Fruit fly (Drosophila melanogaster): ENCODE data around the gene AhcyL2.

Gene AhcyL2

DNA sequence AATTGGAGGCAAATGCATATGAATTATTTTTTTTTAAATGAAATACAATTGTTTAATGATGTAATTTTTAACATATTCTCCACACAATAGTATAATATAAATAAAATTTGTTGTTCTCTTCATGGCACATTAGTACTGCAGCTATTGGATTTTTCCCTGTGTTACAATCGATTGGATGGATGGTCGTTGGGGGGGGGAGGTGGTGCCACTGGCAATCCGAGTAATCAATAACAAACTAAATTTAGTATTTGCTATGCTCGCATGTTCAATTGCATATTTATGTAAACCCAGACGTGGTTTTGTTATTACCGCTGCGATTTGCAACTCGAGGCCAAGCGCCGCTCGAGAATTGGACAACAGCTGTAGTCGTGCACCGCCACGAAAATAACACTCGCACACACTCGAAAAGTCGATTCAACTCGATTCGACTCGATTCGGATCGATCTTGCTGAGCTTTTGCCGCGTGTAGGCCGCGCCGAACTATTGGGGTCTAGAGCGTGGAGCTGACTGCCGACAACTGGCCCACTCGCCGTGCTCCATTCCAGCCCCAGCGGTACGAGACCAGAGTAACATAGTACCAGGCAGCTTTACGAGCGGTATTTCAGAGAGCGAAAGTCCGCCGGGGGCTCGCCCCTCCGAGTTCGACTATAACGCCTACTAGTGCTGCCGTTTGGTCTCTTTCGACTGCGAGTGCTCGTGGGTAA lies 5.4 kb upstream of the AhcyL2 start, which contains the start of gene CG18622 (continued):
- peak; percentile 62 for TF ChIP-seq crol (GFP tag; IDR thresholded peaks at IDR 0.05)
- no peak for TF ChIP-seq unpg (GFP tag; optimal IDR thresholded peaks at IDR 0.05)
- TF ChIP-seq vvl (GFP tag; IDR thresholded peaks at IDR 0.05), result no peak
- TF ChIP-seq Blimp-1 (GFP tag; optimal IDR thresholded peaks at IDR 0.05), result peak; percentile 74
- TF ChIP-seq scrt (GFP tag; optimal IDR thresholded peaks at IDR 0.05), result no peak
- TF ChIP-seq Scr (GFP tag; IDR thresholded peaks at IDR 0.05; ENCODE audit: partially characterized antibody), result no peak
- TF ChIP-seq lab (GFP tag; optimal IDR thresholded peaks at IDR 0.05), result peak; percentile 26
- no peak for TF ChIP-seq GATAe (GFP tag; conservative IDR thresholded peaks at IDR 0.05)
- no peak for TF ChIP-seq CG8089 (GFP tag; optimal IDR thresholded peaks at IDR 0.05)
- TF ChIP-seq fu2 (GFP tag; optimal IDR thresholded peaks at IDR 0.05), result no peak
- TF ChIP-seq kni (GFP tag; optimal IDR thresholded peaks at IDR 0.05), result no peak
- TF ChIP-seq CG17361 (GFP tag; IDR thresholded peaks at IDR 0.05), result peak; percentile 8; the same call in 2 of the 3 replicates
- TF ChIP-seq rib (GFP tag; IDR thresholded peaks at IDR 0.05), result peak; percentile 64; the same call in 1 of the 2 replicates
- peak; percentile 33 for TF ChIP-seq caup (GFP tag; optimal IDR thresholded peaks at IDR 0.05; ENCODE audit: severe bottlenecking)
- TF ChIP-seq crp (GFP tag; optimal IDR thresholded peaks at IDR 0.05), result peak in 1 of 2 experiments; percentile 10
- no peak for TF ChIP-seq CG9817 (tag; optimal IDR thresholded peaks at IDR 0.05)
- peak; percentile 41; the same call in 1 of the 2 replicates for TF ChIP-seq onecut (GFP tag; IDR thresholded peaks at IDR 0.05)
- TF ChIP-seq emc (GFP tag; optimal IDR thresholded peaks at IDR 0.05), result no peak
- no peak for TF ChIP-seq CG13624 (GFP tag; optimal IDR thresholded peaks at IDR 0.05)
- no peak for TF ChIP-seq insv (GFP tag; optimal IDR thresholded peaks at IDR 0.05)
- TF ChIP-seq CG11398 (GFP tag; optimal IDR thresholded peaks at IDR 0.05), result no peak
- peak; percentile 19 for TF ChIP-seq Asciz (GFP tag; optimal IDR thresholded peaks at IDR 0.05)
- TF ChIP-seq trh (GFP tag; optimal IDR thresholded peaks at IDR 0.05), result no peak
- TF ChIP-seq Ssrp (tag; optimal IDR thresholded peaks at IDR 0.05), result peak; percentile 36
- TF ChIP-seq CG2116 (GFP tag; optimal IDR thresholded peaks at IDR 0.05), result no peak
- TF ChIP-seq ERR (GFP tag; optimal IDR thresholded peaks at IDR 0.05), result peak; percentile 11
- peak; percentile 76 for TF ChIP-seq Med (GFP tag)
- peak; percentile 67 for TF ChIP-seq CG34376 (GFP tag; optimal IDR thresholded peaks at IDR 0.05)
- no peak for TF ChIP-seq org-1 (GFP tag; optimal IDR thresholded peaks at IDR 0.05)
- TF ChIP-seq CG9215 (GFP tag; IDR thresholded peaks at IDR 0.05), result no peak
- TF ChIP-seq Sox100B (GFP tag; optimal IDR thresholded peaks at IDR 0.05), result peak; percentile 11
- no peak for TF ChIP-seq CG11723 (GFP tag; optimal IDR thresholded peaks at IDR 0.05)
- no peak for TF ChIP-seq Hey (tag; optimal IDR thresholded peaks at IDR 0.05)
- no peak for TF ChIP-seq klu (GFP tag; IDR thresholded peaks at IDR 0.05)
- TF ChIP-seq sug (tag; optimal IDR thresholded peaks at IDR 0.05), result peak; percentile 83
- no peak for TF ChIP-seq CG7745 (tag; optimal IDR thresholded peaks at IDR 0.05)
- no peak for TF ChIP-seq CG2678 (tag; optimal IDR thresholded peaks at IDR 0.05)
- no peak for TF ChIP-seq tll (GFP tag; optimal IDR thresholded peaks at IDR 0.05)
- TF ChIP-seq nerfin-2 (GFP tag; IDR thresholded peaks at IDR 0.05; ENCODE audit: partially characterized antibody), result 0 out of 2 replicates have a peak, but pooled peaks have one; percentile 19
- TF ChIP-seq CG7987 (GFP tag; optimal IDR thresholded peaks at IDR 0.05), result peak; percentile 26
- TF ChIP-seq CG9797 (GFP tag; optimal IDR thresholded peaks at IDR 0.05), result no peak
- no peak for TF ChIP-seq her (GFP tag; optimal IDR thresholded peaks at IDR 0.05)
- peak; percentile 63; the same call in 1 of the 2 replicates for TF ChIP-seq CG13287 (GFP tag; IDR thresholded peaks at IDR 0.05; ENCODE audit: partially characterized antibody)
- no peak for TF ChIP-seq gcm (GFP tag; optimal IDR thresholded peaks at IDR 0.05)
- no peak for TF ChIP-seq Fer3 (tag; optimal IDR thresholded peaks at IDR 0.05)
- TF ChIP-seq sc (optimal IDR thresholded peaks at IDR 0.05), result no peak
- peak; percentile 23 for TF ChIP-seq sc (GFP tag; optimal IDR thresholded peaks at IDR 0.05)
- no peak for TF ChIP-seq CG10431 (GFP tag; optimal IDR thresholded peaks at IDR 0.05)

Data from whole organism, embryonic.